Worm (Caenorhabditis elegans): ENCODE results near the gene gars-1.

ce11 chrIII:5190671-5191174 is 27.3 kb upstream of the gars-1 start, which contains the start of gene hira-1:
- no peak for TF ChIP-seq fos-1 (tag; optimal IDR thresholded peaks at IDR 0.05)
- TF ChIP-seq lin-15B (tag; optimal IDR thresholded peaks at IDR 0.05), result peak; percentile 83
- TF ChIP-seq pha-4 (tag; optimal IDR thresholded peaks at IDR 0.05), result peak; percentile 66
- TF ChIP-seq ZK546.5 (tag; optimal IDR thresholded peaks at IDR 0.05), result no peak
- no peak for TF ChIP-seq pqm-1 (tag; optimal IDR thresholded peaks at IDR 0.05)
- no peak for TF ChIP-seq ama-1 (optimal IDR thresholded peaks at IDR 0.05)
- TF ChIP-seq fkh-10 (GFP tag; optimal IDR thresholded peaks at IDR 0.05), result no peak
- TF ChIP-seq ceh-28 (tag; optimal IDR thresholded peaks at IDR 0.05), result no peak
- no peak for TF ChIP-seq ztf-11 (tag; optimal IDR thresholded peaks at IDR 0.05)
- no peak for TF ChIP-seq mdl-1 (tag; optimal IDR thresholded peaks at IDR 0.05)
- no peak for TF ChIP-seq egl-27 (tag; optimal IDR thresholded peaks at IDR 0.05)

Data from whole organism, L3 larva.